Fruit fly (Drosophila melanogaster) whole organism, pupa: ENCODE measurements around the gene CAH9.

ENCODE experiments used
- CG10348 ChIP-seq: fragments of 200-800 bp; sonication (Bioruptor generic); IDR thresholded peaks from 2 replicates; pipeline ENCODE4 v1.3.6; 2022; ENCODE audit warnings: missing biosample characterization, missing genetic modification characterization
- CG12605 ChIP-seq: fragments of 200-800 bp; sonication (Bioruptor generic); IDR thresholded peaks from 2 replicates; pipeline ENCODE4 v1.3.6; 2022; ENCODE audit warnings: missing biosample characterization, missing genetic modification characterization
- CG13204 ChIP-seq: fragments of 200-800 bp; sonication (Bioruptor generic); optimal IDR thresholded peaks from 2 replicates; lab custom pipeline; 2018; ENCODE audit warnings: missing biosample characterization, mild to moderate bottlenecking, missing genetic modification characterization, moderate library complexity
- CG14655 ChIP-seq: fragments of 200-800 bp; sonication (Bioruptor generic); optimal IDR thresholded peaks from 3 replicates; lab custom pipeline; 2017; ENCODE audit warnings: mild to moderate bottlenecking, missing biosample characterization, missing genetic modification reagents, missing genetic modification characterization
- CG17806 ChIP-seq: fragments of 200-800 bp; sonication (Bioruptor generic); optimal IDR thresholded peaks from 2 replicates; lab custom pipeline; 2018; ENCODE audit warnings: missing biosample characterization, mild to moderate bottlenecking, missing genetic modification characterization, moderate library complexity
- CG32121 ChIP-seq: fragments of 200-800 bp; sonication (Bioruptor generic); IDR thresholded peaks from 2 replicates; pipeline ENCODE4 v1.3.6; 2022; ENCODE audit warnings: missing biosample characterization, missing genetic modification characterization
- CG34367 ChIP-seq: fragments of 200-800 bp; sonication (Bioruptor generic); optimal IDR thresholded peaks from 2 replicates; lab custom pipeline; 2018; ENCODE audit warnings: missing biosample characterization, mild to moderate bottlenecking, missing genetic modification characterization
- CG4496 ChIP-seq: fragments of 200-800 bp; sonication (Bioruptor generic); IDR thresholded peaks from 3 replicates; pipeline ENCODE4 v1.3.6; 2022; ENCODE audit warnings: missing biosample characterization, missing genetic modification characterization
- CG8159 ChIP-seq: fragments of 200-800 bp; sonication (Bioruptor generic); optimal IDR thresholded peaks from 3 replicates; lab custom pipeline; 2018; ENCODE audit warnings: missing biosample characterization, mild to moderate bottlenecking, missing genetic modification characterization, moderate library complexity
- CG8301 ChIP-seq: fragments of 200-800 bp; sonication (Bioruptor generic); optimal IDR thresholded peaks from 2 replicates; lab custom pipeline; 2018; ENCODE audit warnings: missing biosample characterization, mild to moderate bottlenecking, missing genetic modification characterization
- CG9948 ChIP-seq: fragments of 200-800 bp; sonication (Bioruptor generic); optimal IDR thresholded peaks from 2 replicates; lab custom pipeline; 2018; ENCODE audit warnings: missing biosample characterization, mild to moderate bottlenecking, missing genetic modification characterization, moderate library complexity
- D1 ChIP-seq: fragments of 200-800 bp; sonication (Bioruptor generic); optimal IDR thresholded peaks from 2 replicates; lab custom pipeline; 2018; ENCODE audit warnings: missing biosample characterization, mild to moderate bottlenecking, missing genetic modification characterization, moderate library complexity
- EcR ChIP-seq: fragments of 200-800 bp; sonication (Bioruptor generic); optimal IDR thresholded peaks from 3 replicates; lab custom pipeline; 2019; ENCODE audit warnings: missing biosample characterization, missing genetic modification characterization, mild to moderate bottlenecking, moderate library complexity, missing genetic modification reagents
- Ets98B ChIP-seq: fragments of 200-800 bp; sonication (Bioruptor generic); IDR thresholded peaks from 2 replicates; pipeline ENCODE4 v1.3.6; 2022; ENCODE audit warnings: missing biosample characterization, missing genetic modification characterization
- Pif1A ChIP-seq: fragments of 200-800 bp; sonication (Bioruptor generic); optimal IDR thresholded peaks from 3 replicates; lab custom pipeline; 2016; ENCODE audit warnings: missing biosample characterization, missing genetic modification characterization
- Pif1B ChIP-seq: fragments of 200-800 bp; sonication (Bioruptor generic); optimal IDR thresholded peaks from 3 replicates; lab custom pipeline; 2016; ENCODE audit warnings: missing biosample characterization, missing genetic modification characterization
- Snoo ChIP-seq: fragments of 200-800 bp; sonication (Bioruptor generic); optimal IDR thresholded peaks from 3 replicates; lab custom pipeline; 2017; ENCODE audit warnings: missing biosample characterization, mild to moderate bottlenecking, missing genetic modification characterization, inconsistent platforms
- fd96Ca ChIP-seq: fragments of 200-800 bp; sonication (Bioruptor generic); IDR thresholded peaks from 3 replicates; pipeline ENCODE4 v1.3.6; 2022; ENCODE audit warnings: missing biosample characterization, missing genetic modification characterization
- gl ChIP-seq: fragments of 200-800 bp; sonication (Bioruptor generic); optimal IDR thresholded peaks from 2 replicates; lab custom pipeline; 2018; ENCODE audit warnings: missing biosample characterization, mild to moderate bottlenecking, missing genetic modification characterization
- rn ChIP-seq: fragments of 200-800 bp; sonication (Bioruptor generic); IDR thresholded peaks from 2 replicates; pipeline ENCODE4 v1.3.6; 2022; ENCODE audit warnings: missing biosample characterization, missing genetic modification characterization

CAH9 gene

dm6 chr3R:27069201-27069600 lies 36.8 kb downstream of the CAH9 start:
- TF ChIP-seq Pif1A (GFP tag; lab: Kevin White, UChicago) (peak; percentile 44), CG4496 (0 out of 3 replicates have a peak, but pooled peaks have one; percentile 33), CG8159 (tag; lab: Kevin White, UChicago) (peak; percentile 34), CG13204 (GFP tag; lab: Kevin White, UChicago) (no peak), gl (peak; percentile 66), CG34367 (peak; percentile 57), rn (GFP tag; lab: Robert Waterston, UW) (no peak), CG14655 (GFP tag; lab: Kevin White, UChicago) (no peak), fd96Ca (peak; percentile 33; the same call in 1 of the 3 replicates), CG12605 (GFP tag; lab: Robert Waterston, UW) (peak; percentile 36; the same call in 1 of the 2 replicates), Ets98B (GFP tag; lab: Robert Waterston, UW) (peak; percentile 26; the same call in 1 of the 2 replicates), CG8301 (no peak), CG10348 (no peak), CG17806 (tag; lab: Kevin White, UChicago) (no peak), CG32121 (GFP tag; lab: Robert Waterston, UW) (no peak), CG9948 (tag; lab: Kevin White, UChicago) (no peak), EcR (GFP tag; lab: Kevin White, UChicago) (no peak), D1 (tag; lab: Kevin White, UChicago) (no peak)

- TF ChIP-seq rn (GFP tag; lab: Robert Waterston, UW) (no peak), D1 (tag; lab: Kevin White, UChicago) (no peak)
Measured at dm6 chr3R:27067362-27067761, 38.6 kb downstream of the CAH9 start.

DNA sequence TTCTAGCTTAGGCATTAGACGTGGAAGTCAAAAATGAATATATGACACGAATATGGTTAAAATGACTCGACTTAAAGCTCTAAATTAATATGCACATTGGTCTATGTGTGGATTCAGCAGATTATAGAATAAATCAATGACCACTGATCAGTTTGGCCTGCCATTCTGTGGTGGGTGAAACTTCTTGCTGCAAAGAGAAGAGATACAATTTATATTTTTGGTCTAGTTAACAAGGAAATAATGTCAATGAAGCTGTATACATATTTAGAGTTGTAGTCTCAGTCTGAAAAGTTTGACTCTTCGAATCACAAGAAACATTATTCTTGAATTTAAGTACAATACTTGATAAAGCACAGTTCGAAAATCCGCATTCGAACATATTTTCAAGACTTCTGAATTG lies 40.8 kb downstream of the CAH9 start, which contains the start of gene CG43935:
Gene CG43935 (plus strand): TSS at position 301 of the 400 bp plus-strand sequence.
- no peak for TF ChIP-seq CG13204 (GFP tag; lab: Kevin White, UChicago)
- TF ChIP-seq Ets98B (GFP tag; lab: Robert Waterston, UW) = no peak
- no peak for TF ChIP-seq D1 (tag; lab: Kevin White, UChicago)
- TF ChIP-seq CG17806 (tag; lab: Kevin White, UChicago) = no peak
- no peak for TF ChIP-seq Pif1B (GFP tag; lab: Kevin White, UChicago)
- no peak for TF ChIP-seq Pif1A (GFP tag; lab: Kevin White, UChicago)
- no peak for TF ChIP-seq CG32121 (GFP tag; lab: Robert Waterston, UW)
- TF ChIP-seq CG12605 (GFP tag; lab: Robert Waterston, UW) = no peak
- no peak for TF ChIP-seq CG8159 (tag; lab: Kevin White, UChicago)
- TF ChIP-seq CG4496 = no peak
- no peak for TF ChIP-seq EcR (GFP tag; lab: Kevin White, UChicago)
- TF ChIP-seq CG8301 = no peak
- no peak for TF ChIP-seq gl
- TF ChIP-seq CG34367 = no peak
- no peak for TF ChIP-seq fd96Ca
- TF ChIP-seq CG10348 = no peak
- TF ChIP-seq CG14655 (GFP tag; lab: Kevin White, UChicago) = no peak
- no peak for TF ChIP-seq rn (GFP tag; lab: Robert Waterston, UW)
- no peak for TF ChIP-seq Snoo (tag; lab: Kevin White, UChicago)
- TF ChIP-seq CG9948 (tag; lab: Kevin White, UChicago) = no peak

- TF ChIP-seq Ets98B (GFP tag; lab: Robert Waterston, UW) (no peak), D1 (tag; lab: Kevin White, UChicago) (no peak), CG9948 (tag; lab: Kevin White, UChicago) (no peak), CG13204 (GFP tag; lab: Kevin White, UChicago) (no peak), CG8159 (tag; lab: Kevin White, UChicago) (no peak), CG10348 (no peak), EcR (GFP tag; lab: Kevin White, UChicago) (no peak), CG32121 (GFP tag; lab: Robert Waterston, UW) (no peak)
Measured at dm6 chr3R:27064099-27064498, 41.9 kb downstream of the CAH9 start, which contains the start of gene Nep5. Gene Nep5, minus strand, starts transcription at chr3R:27064199.

dm6 chr3R:27061916-27062315 lies 44.1 kb downstream of the CAH9 start, which contains the start of gene CG34292:
Gene CG34292, plus strand, starts transcription at chr3R:27062216.
- TF ChIP-seq CG13204 (GFP tag; lab: Kevin White, UChicago) (no peak), CG32121 (GFP tag; lab: Robert Waterston, UW) (no peak), gl (no peak), rn (GFP tag; lab: Robert Waterston, UW) (no peak), CG34367 (no peak), CG9948 (tag; lab: Kevin White, UChicago) (no peak), Snoo (tag; lab: Kevin White, UChicago) (no peak), CG10348 (no peak), Pif1B (GFP tag; lab: Kevin White, UChicago) (no peak), CG14655 (GFP tag; lab: Kevin White, UChicago) (no peak), CG17806 (tag; lab: Kevin White, UChicago) (no peak), CG8159 (tag; lab: Kevin White, UChicago) (no peak), CG8301 (no peak)

- TF ChIP-seq CG17806 (tag; lab: Kevin White, UChicago) (no peak), CG32121 (GFP tag; lab: Robert Waterston, UW) (no peak), D1 (tag; lab: Kevin White, UChicago) (no peak), CG34367 (no peak), CG14655 (GFP tag; lab: Kevin White, UChicago) (no peak)
Measured at dm6 chr3R:27056152-27056551, 49.8 kb downstream of the CAH9 start.
